Fruit fly (Drosophila melanogaster) Kc167 (cell line): Measurements from ENCODE around the gene CG11629.

Experiments used
- Myc ChIP-seq: fragments of >200 bp; optimal IDR thresholded peaks from 2 replicates; lab custom pipeline; 2017; ENCODE audit warnings: missing external identifiers
- Sin3A ChIP-seq: fragments of >200 bp; optimal IDR thresholded peaks from 2 replicates; lab custom pipeline; 2018; ENCODE audit warnings: missing external identifiers
- h ChIP-seq: fragments of >200 bp; optimal IDR thresholded peaks from 3 replicates; lab custom pipeline; 2018; ENCODE audit warnings: missing external identifiers
- insv ChIP-seq: fragments of >200 bp; optimal IDR thresholded peaks from 3 replicates; lab custom pipeline; 2018; ENCODE audit warnings: missing external identifiers
- psq ChIP-seq: fragments of >200 bp; optimal IDR thresholded peaks from 2 replicates; lab custom pipeline; 2017; ENCODE audit warnings: missing external identifiers
- ttk ChIP-seq: sonication (Bioruptor generic); optimal IDR thresholded peaks from 2 replicates; lab custom pipeline; 2017; ENCODE audit warnings: missing external identifiers

The CG11629 gene

dm6 chr2L:21866362-21866761 lies 31.7 kb downstream of the CG11629 start:
- no peak for TF ChIP-seq ttk (lab: Kevin White, UChicago)
- no peak for TF ChIP-seq h
- no peak for TF ChIP-seq psq (lab: Kevin White, UChicago)
- TF ChIP-seq Sin3A (lab: Kevin White, UChicago) = no peak
- TF ChIP-seq insv (lab: Kevin White, UChicago) = no peak
- no peak for TF ChIP-seq Myc

- TF ChIP-seq Sin3A (lab: Kevin White, UChicago) (no peak), insv (lab: Kevin White, UChicago) (no peak), psq (lab: Kevin White, UChicago) (no peak)
Observed at dm6 chr2L:21863544-21863945, 34.5 kb downstream of the CG11629 start.

- no peak for TF ChIP-seq insv (lab: Kevin White, UChicago)
- no peak for TF ChIP-seq Myc
- TF ChIP-seq h = no peak
- no peak for TF ChIP-seq ttk (lab: Kevin White, UChicago)
- TF ChIP-seq Sin3A (lab: Kevin White, UChicago) = no peak
- no peak for TF ChIP-seq psq (lab: Kevin White, UChicago)
Observed at dm6 chr2L:21860566-21860965, 37.5 kb downstream of the CG11629 start.

dm6 chr2L:21857744-21858143 lies 40.3 kb downstream of the CG11629 start:
- no peak for TF ChIP-seq insv (lab: Kevin White, UChicago)
- no peak for TF ChIP-seq Myc

- TF ChIP-seq Sin3A (lab: Kevin White, UChicago) (no peak), ttk (lab: Kevin White, UChicago) (no peak), psq (lab: Kevin White, UChicago) (no peak)
Observed at dm6 chr2L:21855824-21856223, 42.3 kb downstream of the CG11629 start.

dm6 chr2L:21855064-21855463 lies 43.0 kb downstream of the CG11629 start:
- TF ChIP-seq h = no peak
- no peak for TF ChIP-seq Myc
- TF ChIP-seq insv (lab: Kevin White, UChicago) = no peak
- TF ChIP-seq ttk (lab: Kevin White, UChicago) = no peak
- no peak for TF ChIP-seq Sin3A (lab: Kevin White, UChicago)
- no peak for TF ChIP-seq psq (lab: Kevin White, UChicago)

- TF ChIP-seq psq (lab: Kevin White, UChicago) (no peak), Myc (no peak), insv (lab: Kevin White, UChicago) (no peak), h (no peak), ttk (lab: Kevin White, UChicago) (no peak), Sin3A (lab: Kevin White, UChicago) (no peak)
Observed at dm6 chr2L:21853416-21853815, 44.7 kb downstream of the CG11629 start.

- TF ChIP-seq insv (lab: Kevin White, UChicago) = no peak
- TF ChIP-seq h = no peak
- no peak for TF ChIP-seq Myc
- no peak for TF ChIP-seq Sin3A (lab: Kevin White, UChicago)
- TF ChIP-seq psq (lab: Kevin White, UChicago) = no peak
- TF ChIP-seq ttk (lab: Kevin White, UChicago) = no peak
Observed at dm6 chr2L:21851454-21851853, 46.6 kb downstream of the CG11629 start.

- TF ChIP-seq Myc = no peak
- no peak for TF ChIP-seq h
- TF ChIP-seq ttk (lab: Kevin White, UChicago) = no peak
- no peak for TF ChIP-seq insv (lab: Kevin White, UChicago)
- TF ChIP-seq psq (lab: Kevin White, UChicago) = no peak
- TF ChIP-seq Sin3A (lab: Kevin White, UChicago) = no peak
Observed at dm6 chr2L:21849699-21850098, 48.4 kb downstream of the CG11629 start.

dm6 chr2L:21847335-21847734 lies 50.8 kb downstream of the CG11629 start:
- TF ChIP-seq Myc (no peak), Sin3A (lab: Kevin White, UChicago) (no peak), ttk (lab: Kevin White, UChicago) (no peak), insv (lab: Kevin White, UChicago) (no peak), h (no peak)
